Fruit fly (Drosophila melanogaster) whole organism, embryonic: Measurements from ENCODE around the gene CG46463.

ENCODE experiments used
- Asciz ChIP-seq: fragments of 200-800 bp; sonication (Bioruptor generic); optimal IDR thresholded peaks from 2 replicates; lab custom pipeline; 2017; ENCODE audit warnings: missing biosample characterization, mild to moderate bottlenecking, missing genetic modification characterization, missing genetic modification reagents
- CG12071 ChIP-seq: fragments of 200-800 bp; sonication (Bioruptor generic); optimal IDR thresholded peaks from 3 replicates; lab custom pipeline; 2018; ENCODE audit warnings: missing biosample characterization, mild to moderate bottlenecking, missing genetic modification characterization
- CG12659 ChIP-seq: fragments of 200-800 bp; sonication (Bioruptor generic); optimal IDR thresholded peaks from 3 replicates; lab custom pipeline; 2017; ENCODE audit warnings: mild to moderate bottlenecking, missing biosample characterization, missing genetic modification reagents, missing genetic modification characterization
- CG12942 ChIP-seq: fragments of 200-800 bp; sonication (Bioruptor generic); optimal IDR thresholded peaks from 3 replicates; lab custom pipeline; 2016; ENCODE audit warnings: missing biosample characterization, missing genetic modification characterization
- CG13624 ChIP-seq: fragments of 200-800 bp; sonication (Bioruptor generic); optimal IDR thresholded peaks from 2 replicates; lab custom pipeline; 2016; ENCODE audit warnings: missing biosample characterization, missing genetic modification characterization
- CG13894 ChIP-seq: fragments of 200-800 bp; sonication (Bioruptor generic); optimal IDR thresholded peaks from 3 replicates; lab custom pipeline; 2018; ENCODE audit warnings: missing biosample characterization, mild to moderate bottlenecking, missing genetic modification characterization, moderate library complexity
- CG14667 ChIP-seq: fragments of 200-800 bp; sonication (Bioruptor generic); IDR thresholded peaks from 2 replicates; pipeline ENCODE4 v1.3.6; 2022; ENCODE audit warnings: missing biosample characterization, missing genetic modification characterization
- CG18599 ChIP-seq: fragments of 200-800 bp; sonication (Bioruptor generic); optimal IDR thresholded peaks from 3 replicates; lab custom pipeline; 2017; ENCODE audit warnings: missing biosample characterization, missing genetic modification characterization, mild to moderate bottlenecking, moderate library complexity, missing genetic modification reagents
- CG2116 ChIP-seq: fragments of 200-800 bp; sonication (Bioruptor generic); optimal IDR thresholded peaks from 3 replicates; lab custom pipeline; 2018; ENCODE audit warnings: missing biosample characterization, mild to moderate bottlenecking, missing genetic modification characterization
- CG2202 ChIP-seq: fragments of 200-800 bp; sonication (Bioruptor generic); optimal IDR thresholded peaks from 2 replicates; lab custom pipeline; 2018; ENCODE audit warnings: missing biosample characterization, mild to moderate bottlenecking, missing genetic modification characterization
- CG30020 ChIP-seq: fragments of 200-800 bp; optimal IDR thresholded peaks from 2 replicates; lab custom pipeline; 2019; ENCODE audit warnings: missing biosample characterization, mild to moderate bottlenecking, missing genetic modification characterization, moderate library complexity
- CG31365 ChIP-seq: fragments of 200-800 bp; sonication (Bioruptor generic); optimal IDR thresholded peaks from 2 replicates; lab custom pipeline; 2018; ENCODE audit warnings: missing biosample characterization, mild to moderate bottlenecking, missing genetic modification characterization
- CG3838 ChIP-seq: fragments of 200-800 bp; sonication (Bioruptor generic); optimal IDR thresholded peaks from 3 replicates; lab custom pipeline; 2016; ENCODE audit warnings: missing biosample characterization, missing genetic modification characterization
- CG4617 ChIP-seq: fragments of 200-800 bp; sonication (Bioruptor generic); optimal IDR thresholded peaks from 3 replicates; lab custom pipeline; 2016; ENCODE audit warnings: missing biosample characterization, missing genetic modification characterization, borderline replicate concordance
- CG4707 ChIP-seq: fragments of 200-800 bp; sonication (Bioruptor generic); optimal IDR thresholded peaks from 2 replicates; lab custom pipeline; 2018; ENCODE audit warnings: missing biosample characterization, mild to moderate bottlenecking, missing genetic modification characterization, moderate library complexity
- CG4820 ChIP-seq: fragments of 200-800 bp; sonication (Bioruptor generic); optimal IDR thresholded peaks from 3 replicates; lab custom pipeline; 2016; ENCODE audit warnings: missing biosample characterization, missing genetic modification characterization
- CG5245 ChIP-seq: fragments of 200-800 bp; sonication (Bioruptor generic); optimal IDR thresholded peaks from 3 replicates; lab custom pipeline; 2016; ENCODE audit warnings: missing biosample characterization, missing genetic modification characterization
- CG6654 ChIP-seq: fragments of 200-800 bp; sonication (Bioruptor generic); optimal IDR thresholded peaks from 2 replicates; lab custom pipeline; 2017; ENCODE audit warnings: missing biosample characterization, mild to moderate bottlenecking, missing genetic modification characterization
- CG8290 ChIP-seq, 3 experiments: fragments of 200-800 bp; sonication (Bioruptor generic); optimal IDR thresholded peaks; 2 replicates each; lab custom pipeline; 2016 to 2019; ENCODE audit warnings: missing biosample characterization in 3 of 3, missing genetic modification characterization in 3 of 3, mild to moderate bottlenecking in 2 of 3, moderate library complexity in 1 of 3
- CHES-1-like ChIP-seq: fragments of 200-800 bp; sonication (Bioruptor generic); optimal IDR thresholded peaks from 2 replicates; lab custom pipeline; 2016; ENCODE audit warnings: missing biosample characterization, missing genetic modification characterization
- CTCF ChIP-seq: fragments of 200-800 bp; sonication (Bioruptor generic); optimal IDR thresholded peaks from 2 replicates; lab custom pipeline; 2017; ENCODE audit warnings: missing biosample characterization, mild to moderate bottlenecking, missing genetic modification characterization, moderate library complexity
- E2f1 ChIP-seq: fragments of 200-800 bp; sonication (Bioruptor generic); IDR thresholded peaks from 2 replicates; pipeline ENCODE4 v1.3.6; 2022; ENCODE audit warnings: missing biosample characterization, missing genetic modification characterization
- E2f2 ChIP-seq: fragments of 200-800 bp; sonication (Bioruptor generic); IDR thresholded peaks from 2 replicates; pipeline ENCODE4 v1.3.6; 2022; ENCODE audit warnings: missing biosample characterization, missing genetic modification characterization
- GATAe ChIP-seq: fragments of 200-800 bp; sonication (Bioruptor generic); conservative IDR thresholded peaks from 2 replicates; pipeline ENCODE4 v1.3.6; 2022; ENCODE audit warnings: missing biosample characterization, missing genetic modification characterization
- HLH3B ChIP-seq: fragments of 200-800 bp; sonication (Bioruptor generic); IDR thresholded peaks from 2 replicates; pipeline ENCODE4 v1.3.6; 2022; ENCODE audit warnings: missing biosample characterization, missing genetic modification characterization
- HLHmδ ChIP-seq: fragments of 200-800 bp; sonication (Bioruptor generic); optimal IDR thresholded peaks from 2 replicates; lab custom pipeline; 2018; ENCODE audit warnings: missing biosample characterization, mild to moderate bottlenecking, missing genetic modification characterization, moderate library complexity
- HmgZ ChIP-seq: fragments of 200-800 bp; sonication (Bioruptor generic); optimal IDR thresholded peaks from 2 replicates; lab custom pipeline; 2018; ENCODE audit warnings: missing biosample characterization, mild to moderate bottlenecking, missing genetic modification characterization
- Hmr ChIP-seq: fragments of 200-800 bp; sonication (Bioruptor generic); optimal IDR thresholded peaks from 3 replicates; lab custom pipeline; 2017; ENCODE audit warnings: mild to moderate bottlenecking, missing biosample characterization, missing genetic modification reagents, missing genetic modification characterization
- Hmx ChIP-seq: fragments of 200-800 bp; sonication (Bioruptor generic); optimal IDR thresholded peaks from 2 replicates; lab custom pipeline; 2016; ENCODE audit warnings: missing biosample characterization, missing genetic modification characterization
- Lim3 ChIP-seq: fragments of 200-800 bp; sonication (Bioruptor generic); IDR thresholded peaks from 2 replicates; pipeline ENCODE4 v1.3.6; 2022; ENCODE audit warnings: missing biosample characterization, missing genetic modification characterization
- MTF-1 ChIP-seq: fragments of 200-800 bp; sonication (Bioruptor generic); optimal IDR thresholded peaks from 2 replicates; lab custom pipeline; 2018; ENCODE audit warnings: missing biosample characterization, mild to moderate bottlenecking, missing genetic modification characterization, borderline replicate concordance
- Spps ChIP-seq: fragments of 200-800 bp; sonication (Bioruptor generic); optimal IDR thresholded peaks from 2 replicates; lab custom pipeline; 2018; ENCODE audit warnings: missing biosample characterization, mild to moderate bottlenecking, missing genetic modification characterization
- al ChIP-seq: fragments of 200-800 bp; sonication (Bioruptor generic); IDR thresholded peaks from 2 replicates; pipeline ENCODE4 v1.3.6; 2022; ENCODE audit warnings: missing biosample characterization, missing genetic modification characterization
- amos ChIP-seq: fragments of 200-800 bp; sonication (Bioruptor generic); IDR thresholded peaks from 2 replicates; pipeline ENCODE4 v1.3.6; 2022; ENCODE audit warnings: missing biosample characterization, missing genetic modification characterization; ENCODE audit not compliant: partially characterized antibody
- bowl ChIP-seq: fragments of 200-800 bp; sonication (Bioruptor generic); IDR thresholded peaks from 2 replicates; pipeline ENCODE4 v1.3.6; 2022; ENCODE audit warnings: missing biosample characterization, missing genetic modification characterization
- btn ChIP-seq: fragments of 200-800 bp; sonication (Bioruptor generic); optimal IDR thresholded peaks from 2 replicates; lab custom pipeline; 2016; ENCODE audit warnings: missing biosample characterization, missing genetic modification characterization
- cas ChIP-seq: fragments of 200-800 bp; sonication (Bioruptor generic); IDR thresholded peaks from 2 replicates; pipeline ENCODE4 v1.3.6; 2022; ENCODE audit warnings: missing biosample characterization, missing genetic modification characterization
- chn ChIP-seq: fragments of 200-800 bp; sonication (Bioruptor generic); optimal IDR thresholded peaks from 2 replicates; lab custom pipeline; 2016; ENCODE audit warnings: missing biosample characterization, missing genetic modification characterization
- dmrt11E ChIP-seq: fragments of 200-800 bp; sonication (Bioruptor generic); optimal IDR thresholded peaks from 3 replicates; lab custom pipeline; 2018; ENCODE audit warnings: missing biosample characterization, mild to moderate bottlenecking, missing genetic modification characterization, moderate library complexity
- gro ChIP-seq: fragments of 200-800 bp; sonication (Bioruptor generic); optimal IDR thresholded peaks from 2 replicates; lab custom pipeline; 2016; ENCODE audit warnings: missing biosample characterization, missing genetic modification characterization
- gsb ChIP-seq: fragments of 200-800 bp; sonication (Bioruptor generic); IDR thresholded peaks from 2 replicates; pipeline ENCODE4 v1.3.6; 2022; ENCODE audit warnings: missing biosample characterization, missing genetic modification characterization
- gsb-n ChIP-seq: fragments of 200-800 bp; sonication (Bioruptor generic); optimal IDR thresholded peaks from 3 replicates; lab custom pipeline; 2018; ENCODE audit warnings: missing biosample characterization, mild to moderate bottlenecking, missing genetic modification characterization
- nmo ChIP-seq: fragments of 200-800 bp; sonication (Bioruptor generic); optimal IDR thresholded peaks from 2 replicates; lab custom pipeline; 2018; ENCODE audit warnings: missing biosample characterization, mild to moderate bottlenecking, missing genetic modification characterization, moderate library complexity
- psq ChIP-seq: fragments of 200-800 bp; sonication (Bioruptor generic); optimal IDR thresholded peaks from 2 replicates; lab custom pipeline; 2017; ENCODE audit warnings: missing biosample characterization, missing genetic modification characterization
- run ChIP-seq: fragments of 200-800 bp; sonication (Bioruptor generic); optimal IDR thresholded peaks from 3 replicates; lab custom pipeline; 2018; ENCODE audit warnings: missing biosample characterization, mild to moderate bottlenecking, missing genetic modification characterization
- sd ChIP-seq: fragments of 200-800 bp; sonication (Bioruptor generic); optimal IDR thresholded peaks from 3 replicates; lab custom pipeline; 2018; ENCODE audit warnings: missing biosample characterization, mild to moderate bottlenecking, missing genetic modification characterization, moderate library complexity
- slou ChIP-seq: fragments of 200-800 bp; sonication (Bioruptor generic); optimal IDR thresholded peaks from 3 replicates; lab custom pipeline; 2016; ENCODE audit warnings: missing biosample characterization, missing genetic modification characterization
- so ChIP-seq: fragments of 200-800 bp; sonication (Bioruptor generic); IDR thresholded peaks from 3 replicates; pipeline ENCODE4 v1.3.6; 2022; ENCODE audit warnings: missing biosample characterization, missing genetic modification characterization
- vfl ChIP-seq: fragments of 200-800 bp; sonication (Bioruptor generic); optimal IDR thresholded peaks from 2 replicates; lab custom pipeline; 2016; ENCODE audit warnings: missing biosample characterization, missing genetic modification characterization
- wdn ChIP-seq: fragments of 200-800 bp; sonication (Bioruptor generic); IDR thresholded peaks from 2 replicates; pipeline ENCODE4 v1.3.6; 2022; ENCODE audit warnings: missing biosample characterization, missing genetic modification characterization
- zen2 ChIP-seq: fragments of 200-800 bp; sonication (Bioruptor generic); IDR thresholded peaks from 3 replicates; pipeline ENCODE4 v1.3.6; 2022; ENCODE audit warnings: missing biosample characterization, missing genetic modification characterization; ENCODE audit not compliant: partially characterized antibody

The CG46463 gene

dm6 chr3L:3454921-3455554 is 6.1 kb upstream of the CG46463 start (continued):
- TF ChIP-seq CG13624 (GFP tag; lab: Kevin White, UChicago), result no peak
- TF ChIP-seq Hmr, result no peak
- TF ChIP-seq dmrt11E (tag; lab: Kevin White, UChicago), result no peak
- no peak for TF ChIP-seq gsb
- TF ChIP-seq CG12071 (GFP tag; lab: Kevin White, UChicago), result no peak
- no peak for TF ChIP-seq CG4617
- TF ChIP-seq CG5245 (GFP tag; lab: Kevin White, UChicago), result no peak
- TF ChIP-seq Spps (tag; lab: Kevin White, UChicago), result no peak
- TF ChIP-seq Asciz (GFP tag; lab: Kevin White, UChicago), result peak; percentile 2
- TF ChIP-seq CG3838 (GFP tag; lab: Kevin White, UChicago), result no peak
- no peak for TF ChIP-seq slou (GFP tag; lab: Kevin White, UChicago)
- no peak for TF ChIP-seq CG31365 (tag; lab: Kevin White, UChicago)
- no peak for TF ChIP-seq CG30020 (tag; lab: Kevin White, UChicago)
- TF ChIP-seq gro, result no peak
- TF ChIP-seq CG2116, result no peak
- TF ChIP-seq wdn (GFP tag; lab: Robert Waterston, UW), result no peak
- TF ChIP-seq E2f2 (GFP tag; lab: Robert Waterston, UW), result no peak
- no peak for TF ChIP-seq so (GFP tag; lab: Robert Waterston, UW)
- no peak for TF ChIP-seq btn (GFP tag; lab: Kevin White, UChicago)
- TF ChIP-seq chn, result no peak
- TF ChIP-seq gsb-n (tag; lab: Kevin White, UChicago), result no peak
- no peak; the same call in 1 of the 2 replicates for TF ChIP-seq E2f1
- TF ChIP-seq MTF-1, result no peak
- TF ChIP-seq GATAe (GFP tag; lab: Robert Waterston, UW), result no peak
- TF ChIP-seq CG8290 (GFP tag; optimal IDR thresholded peaks at IDR 0.05; lab: Kevin White, UChicago), result no peak
- TF ChIP-seq CG8290 (tag; optimal IDR thresholded peaks at IDR 0.05; lab: Kevin White, UChicago), result no peak
- peak; percentile 34 for TF ChIP-seq CG4820 (GFP tag; lab: Kevin White, UChicago)
- no peak for TF ChIP-seq CTCF (GFP tag; lab: Kevin White, UChicago)
- TF ChIP-seq CG13894 (tag; lab: Kevin White, UChicago), result no peak
- no peak for TF ChIP-seq sd (tag; lab: Kevin White, UChicago)
- TF ChIP-seq nmo (GFP tag; lab: Kevin White, UChicago), result peak; percentile 45
- no peak for TF ChIP-seq psq (GFP tag; lab: Kevin White, UChicago)
- TF ChIP-seq HLHmδ (GFP tag; lab: Kevin White, UChicago), result no peak
- TF ChIP-seq run (tag; lab: Kevin White, UChicago), result no peak
- no peak for TF ChIP-seq bowl (GFP tag; lab: Robert Waterston, UW)
- no peak for TF ChIP-seq CG4707
- no peak for TF ChIP-seq vfl (GFP tag; lab: Kevin White, UChicago)
- TF ChIP-seq CG2202 (tag; lab: Kevin White, UChicago), result no peak
- TF ChIP-seq Hmx, result no peak
- TF ChIP-seq CG14667 (GFP tag; lab: Robert Waterston, UW), result peak; percentile 53
- TF ChIP-seq Lim3 (GFP tag; lab: Robert Waterston, UW), result no peak
- no peak for TF ChIP-seq CG18599 (GFP tag; lab: Kevin White, UChicago)
- TF ChIP-seq HLH3B (GFP tag; lab: Robert Waterston, UW), result peak; percentile 31; the same call in 1 of the 2 replicates
- 0 out of 2 replicates have a peak, but pooled peaks have one; percentile 26 for TF ChIP-seq al (GFP tag; lab: Robert Waterston, UW)
- TF ChIP-seq CG12942 (GFP tag; lab: Kevin White, UChicago), result no peak
- no peak for TF ChIP-seq zen2 (GFP tag; lab: Robert Waterston, UW)
- no peak for TF ChIP-seq HmgZ (tag; lab: Kevin White, UChicago)
- peak; percentile 22 for TF ChIP-seq CG12659 (GFP tag; lab: Kevin White, UChicago)
- TF ChIP-seq CHES-1-like (GFP tag; lab: Kevin White, UChicago), result no peak
- no peak for TF ChIP-seq CG6654
- TF ChIP-seq amos (GFP tag; lab: Robert Waterston, UW), result no peak
- TF ChIP-seq cas, result no peak
